Worm (Caenorhabditis elegans) whole organism, early embryonic: Measurements from ENCODE around the gene C46C2.3.

Source experiments
- F13C5.2 ChIP-seq: sonication (generic microtip); optimal IDR thresholded peaks from 2 replicates; lab custom pipeline; 2017; ENCODE audit warnings: mild to moderate bottlenecking, missing genetic modification characterization, inconsistent platforms, missing compliant biosample characterization
- aly-1 ChIP-seq: sonication (generic microtip); optimal IDR thresholded peaks from 2 replicates; lab custom pipeline; 2016; ENCODE audit warnings: missing genetic modification characterization, missing compliant biosample characterization
- ama-1 ChIP-seq: fragments of 150-350 bp; optimal IDR thresholded peaks from 2 replicates; lab custom pipeline; 2014
- ceh-13 ChIP-seq: fragments of 200-800 bp; sonication (Bioruptor generic); optimal IDR thresholded peaks from 2 replicates; lab custom pipeline; 2018; ENCODE audit warnings: mild to moderate bottlenecking, missing genetic modification characterization, missing compliant biosample characterization
- ets-7 ChIP-seq: sonication (generic microtip); optimal IDR thresholded peaks from 2 replicates; lab custom pipeline; 2016; ENCODE audit warnings: missing genotype, missing genetic modification characterization, missing compliant biosample characterization
- flt-1 ChIP-seq: fragments of 200-800 bp; sonication (Bioruptor generic); IDR thresholded peaks from 2 replicates; pipeline ENCODE4 v1.3.6; 2022; ENCODE audit warnings: missing genetic modification characterization, missing compliant biosample characterization
- hmbx-1 ChIP-seq: sonication (generic microtip); optimal IDR thresholded peaks from 2 replicates; lab custom pipeline; 2016; ENCODE audit warnings: mild to moderate bottlenecking, missing genetic modification characterization, missing compliant biosample characterization
- hmg-4 ChIP-seq: fragments of 200-800 bp; sonication (Bioruptor generic); optimal IDR thresholded peaks from 2 replicates; lab custom pipeline; 2018; ENCODE audit warnings: mild to moderate bottlenecking, missing genetic modification characterization, missing compliant biosample characterization
- hnd-1 ChIP-seq: sonication (generic microtip); optimal IDR thresholded peaks from 2 replicates; lab custom pipeline; 2016; ENCODE audit warnings: missing genetic modification characterization, missing compliant biosample characterization
- scrt-1 ChIP-seq: fragments of 200-800 bp; sonication (Bioruptor generic); IDR thresholded peaks from 2 replicates; pipeline ENCODE4 v1.3.6; 2022; ENCODE audit warnings: missing genetic modification characterization, missing compliant biosample characterization
- sea-1 ChIP-seq: fragments of 200-800 bp; sonication (Bioruptor generic); conservative IDR thresholded peaks from 2 replicates; pipeline ENCODE4 v1.3.6; 2022; ENCODE audit warnings: missing genetic modification characterization, missing compliant biosample characterization
- tbx-11 ChIP-seq: fragments of 200-800 bp; sonication (Bioruptor generic); IDR thresholded peaks from 2 replicates; pipeline ENCODE4 v1.3.6; 2022; ENCODE audit warnings: missing genetic modification characterization, missing compliant biosample characterization
- tbx-37 ChIP-seq: fragments of 200-800 bp; sonication (Bioruptor generic); conservative IDR thresholded peaks from 2 replicates; pipeline ENCODE4 v1.3.6; 2022; ENCODE audit warnings: missing genetic modification reagents, missing genetic modification characterization, missing compliant biosample characterization
- tra-4 ChIP-seq: sonication (generic microtip); optimal IDR thresholded peaks from 2 replicates; lab custom pipeline; 2017; ENCODE audit warnings: missing genetic modification characterization, missing compliant biosample characterization

DNA sequence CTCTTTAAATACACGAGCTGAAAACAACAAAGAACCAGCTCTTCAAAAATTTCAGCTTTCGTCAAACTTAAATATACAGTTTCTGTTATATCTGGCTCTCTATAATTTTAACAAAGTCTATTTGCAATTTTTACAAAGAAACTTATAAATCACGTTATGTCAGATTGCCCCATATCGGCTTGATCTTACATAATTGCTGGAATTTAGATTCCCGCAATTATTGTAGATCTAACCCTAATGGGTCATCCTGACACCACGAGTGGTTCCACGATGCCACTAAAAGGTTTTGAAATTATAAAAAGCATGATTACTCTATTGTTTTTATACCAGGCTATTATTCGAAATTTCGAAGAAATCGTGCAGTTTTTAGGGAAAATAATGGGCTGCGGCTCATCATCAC, 26.2 kb downstream of the C46C2.3 start, which contains the start of gene Y11D7A.8:
- TF ChIP-seq F13C5.2 (tag; lab: Kevin White, UChicago) (no peak), flt-1 (GFP tag; lab: Robert Waterston, UW) (no peak), sea-1 (GFP tag; lab: Robert Waterston, UW) (no peak), ama-1 (no peak), aly-1 (tag; lab: Kevin White, UChicago) (no peak), ceh-13 (GFP tag; lab: Kevin White, UChicago) (no peak), scrt-1 (GFP tag; lab: Robert Waterston, UW) (no peak), tbx-37 (GFP tag; lab: Robert Waterston, UW) (no peak), hnd-1 (no peak), tra-4 (tag; lab: Kevin White, UChicago) (no peak), hmbx-1 (no peak), ets-7 (tag; lab: Kevin White, UChicago) (no peak), hmg-4 (GFP tag; lab: Kevin White, UChicago) (no peak), tbx-11 (GFP tag; lab: Robert Waterston, UW) (no peak)
